Worm (Caenorhabditis elegans): ENCODE measurements around the gene npr-6.

- TF ChIP-seq lsy-2 (tag; optimal IDR thresholded peaks at IDR 0.05): no peak
- no peak for TF ChIP-seq nhr-10 (tag; optimal IDR thresholded peaks at IDR 0.05)
- TF ChIP-seq blmp-1 (tag; optimal IDR thresholded peaks at IDR 0.05; ENCODE audit: insufficient read depth): no peak
- no peak for TF ChIP-seq ama-1 (optimal IDR thresholded peaks at IDR 0.05)
- no peak for TF ChIP-seq ceh-82 (tag; optimal IDR thresholded peaks at IDR 0.05)
- TF ChIP-seq nhr-21 (tag; optimal IDR thresholded peaks at IDR 0.05): peak; percentile 14
- TF ChIP-seq unc-39 (tag; optimal IDR thresholded peaks at IDR 0.05): no peak
- no peak for TF ChIP-seq elt-1 (tag; optimal IDR thresholded peaks at IDR 0.05)
- TF ChIP-seq gmeb-1 (tag; optimal IDR thresholded peaks at IDR 0.05): no peak
Observed at ce11 chrX:10306923-10307322, 21.4 kb upstream of the npr-6 start.
